Worm (Caenorhabditis elegans): ENCODE data around the gene rpl-26.

ce11 chrII:8625163-8625562, 22.6 kb downstream of the rpl-26 start, which contains the start of gene sptf-2:
- TF ChIP-seq odd-2 (tag; optimal IDR thresholded peaks at IDR 0.05) (no peak), hlh-30 (tag; optimal IDR thresholded peaks at IDR 0.05; ENCODE audit: insufficient read depth) (no peak), zip-5 (tag; optimal IDR thresholded peaks at IDR 0.05) (no peak), sox-4 (tag; optimal IDR thresholded peaks at IDR 0.05) (no peak), ama-1 (optimal IDR thresholded peaks at IDR 0.05) (no peak), hlh-15 (tag; optimal IDR thresholded peaks at IDR 0.05) (no peak), unc-55 (GFP tag; optimal IDR thresholded peaks at IDR 0.05) (no peak), pqm-1 (tag; optimal IDR thresholded peaks at IDR 0.05) (no peak)
